Fruit fly (Drosophila melanogaster): ENCODE measurements around the gene CG7443.
A peak's percentile ranks its signal among the peaks of the same experiment; 100 is the strongest.

CG7443 gene

DNA sequence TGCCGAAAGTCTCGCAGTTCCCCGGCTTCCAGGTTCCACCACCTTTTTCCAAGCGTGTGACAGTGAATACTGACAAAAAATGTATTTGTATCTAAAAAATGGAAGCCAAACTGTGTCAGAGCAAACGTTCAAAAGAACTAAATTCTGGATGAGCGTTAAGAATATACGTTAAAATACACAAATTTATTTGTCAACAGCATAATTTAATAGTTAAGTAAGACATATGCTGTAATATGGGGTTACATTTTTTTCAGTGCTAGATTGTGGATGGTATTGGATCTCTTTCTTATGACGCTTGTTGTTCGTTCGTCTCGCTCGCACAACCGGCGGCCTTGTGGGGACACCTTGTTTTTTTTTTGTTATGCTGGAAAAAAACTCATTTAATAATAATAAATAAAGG is 31.5 kb downstream of the CG7443 start (continued):
- peak; percentile 87 for TF ChIP-seq tup (GFP tag; optimal IDR thresholded peaks at IDR 0.05)
- TF ChIP-seq HLH54F (GFP tag; optimal IDR thresholded peaks at IDR 0.05): peak; percentile 96
- TF ChIP-seq lab (GFP tag; optimal IDR thresholded peaks at IDR 0.05): peak; percentile 98
- peak; percentile 56 for TF ChIP-seq CG3995 (GFP tag; optimal IDR thresholded peaks at IDR 0.05)
- peak; percentile 94 for TF ChIP-seq CG12299 (tag; optimal IDR thresholded peaks at IDR 0.05)
- TF ChIP-seq sr (GFP tag; IDR thresholded peaks at IDR 0.05): peak; percentile 69; the same call in 2 of the 3 replicates
- TF ChIP-seq CG12942 (GFP tag; optimal IDR thresholded peaks at IDR 0.05): peak; percentile 91
- no peak for TF ChIP-seq amos (GFP tag; IDR thresholded peaks at IDR 0.05; ENCODE audit: partially characterized antibody)
- TF ChIP-seq ab (GFP tag; optimal IDR thresholded peaks at IDR 0.05): peak; percentile 73
- peak; percentile 93 for TF ChIP-seq chm (GFP tag; IDR thresholded peaks at IDR 0.05)
- TF ChIP-seq her (GFP tag; optimal IDR thresholded peaks at IDR 0.05): peak; percentile 95
- TF ChIP-seq D19A (tag; optimal IDR thresholded peaks at IDR 0.05): peak; percentile 82
- peak in 1 of 2 experiments; percentile 66 for TF ChIP-seq insv (GFP tag; optimal IDR thresholded peaks at IDR 0.05)
- TF ChIP-seq tgo (GFP tag; IDR thresholded peaks at IDR 0.05): peak; percentile 95
- TF ChIP-seq CG17328 (GFP tag; IDR thresholded peaks at IDR 0.05): peak; percentile 89
- TF ChIP-seq Atf3 (GFP tag; optimal IDR thresholded peaks at IDR 0.05): peak; percentile 91
- TF ChIP-seq tx (GFP tag; optimal IDR thresholded peaks at IDR 0.05): peak; percentile 96
- TF ChIP-seq CG18011 (GFP tag; optimal IDR thresholded peaks at IDR 0.05): peak; percentile 87
- peak; percentile 88 for TF ChIP-seq gsb (GFP tag; IDR thresholded peaks at IDR 0.05)
- peak; percentile 86 for TF ChIP-seq Sox100B (GFP tag; optimal IDR thresholded peaks at IDR 0.05)
- peak; percentile 37 for TF ChIP-seq CG7271 (tag; optimal IDR thresholded peaks at IDR 0.05)
- TF ChIP-seq cad (GFP tag; optimal IDR thresholded peaks at IDR 0.05): no peak
- TF ChIP-seq wek (GFP tag; optimal IDR thresholded peaks at IDR 0.05): peak; percentile 75
- TF ChIP-seq CG7963 (GFP tag; IDR thresholded peaks at IDR 0.05; ENCODE audit: partially characterized antibody): no peak
- peak; percentile 67; the same call in 2 of the 3 replicates for TF ChIP-seq jigr1 (GFP tag; IDR thresholded peaks at IDR 0.05)
- peak; percentile 73 for TF ChIP-seq CG10565 (GFP tag; optimal IDR thresholded peaks at IDR 0.05)
- peak; percentile 84 for TF ChIP-seq Drgx (GFP tag; IDR thresholded peaks at IDR 0.05)
- no peak for TF ChIP-seq pan (optimal IDR thresholded peaks at IDR 0.05)
- TF ChIP-seq pan (GFP tag; optimal IDR thresholded peaks at IDR 0.05 in 1 of 2, IDR thresholded peaks at IDR 0.05 in 1 of 2): peak in 1 of 2 experiments; percentile 95
- TF ChIP-seq sug (tag; optimal IDR thresholded peaks at IDR 0.05): peak; percentile 79
- peak; percentile 83 for TF ChIP-seq mirr (GFP tag; optimal IDR thresholded peaks at IDR 0.05)
- TF ChIP-seq CG32772 (GFP tag; IDR thresholded peaks at IDR 0.05): peak; percentile 93
- TF ChIP-seq Gsc (GFP tag; IDR thresholded peaks at IDR 0.05): peak; percentile 66
- TF ChIP-seq Dp (GFP tag; optimal IDR thresholded peaks at IDR 0.05): peak; percentile 4
- TF ChIP-seq CG16863 (GFP tag; optimal IDR thresholded peaks at IDR 0.05): peak; percentile 90
- peak; percentile 94 for TF ChIP-seq HmgD (GFP tag; optimal IDR thresholded peaks at IDR 0.05)
- no peak for TF ChIP-seq CG7745 (tag; optimal IDR thresholded peaks at IDR 0.05)
- peak; percentile 97 for TF ChIP-seq tin (GFP tag; optimal IDR thresholded peaks at IDR 0.05)
- peak; percentile 94 for TF ChIP-seq CG14441 (GFP tag; IDR thresholded peaks at IDR 0.05)
- TF ChIP-seq CG5245 (GFP tag; optimal IDR thresholded peaks at IDR 0.05): peak; percentile 92
- TF ChIP-seq CG2120 (GFP tag; optimal IDR thresholded peaks at IDR 0.05): peak; percentile 99
- TF ChIP-seq Xbp1 (GFP tag; optimal IDR thresholded peaks at IDR 0.05): peak; percentile 97
- peak; percentile 83 for TF ChIP-seq gsb-n (tag; optimal IDR thresholded peaks at IDR 0.05)
- TF ChIP-seq dimm (GFP tag; IDR thresholded peaks at IDR 0.05): peak; percentile 81
- TF ChIP-seq ttk (GFP tag; IDR thresholded peaks at IDR 0.05): peak; percentile 90
- peak; percentile 96 for TF ChIP-seq CG3847 (GFP tag; IDR thresholded peaks at IDR 0.05)
- TF ChIP-seq CG11504 (tag; optimal IDR thresholded peaks at IDR 0.05): peak; percentile 93
- TF ChIP-seq CG15073 (GFP tag; optimal IDR thresholded peaks at IDR 0.05): peak; percentile 53
- TF ChIP-seq TFAM (GFP tag; optimal IDR thresholded peaks at IDR 0.05): peak; percentile 71
- TF ChIP-seq CG4328 (GFP tag; optimal IDR thresholded peaks at IDR 0.05): peak; percentile 68
- TF ChIP-seq hth (optimal IDR thresholded peaks at IDR 0.05): no peak
- TF ChIP-seq CG3838 (GFP tag; optimal IDR thresholded peaks at IDR 0.05): peak; percentile 84
